Worm (Caenorhabditis elegans): Measurements from ENCODE around the gene srx-96.

ce11 chrV:13686513-13686912 is 24.6 kb upstream of the srx-96 start:
- TF ChIP-seq egl-44 (GFP tag; IDR thresholded peaks at IDR 0.05), result no peak
- TF ChIP-seq unc-130 (GFP tag; optimal IDR thresholded peaks at IDR 0.05), result no peak
- no peak for TF ChIP-seq nhr-179 (tag; optimal IDR thresholded peaks at IDR 0.05)
